Fruit fly (Drosophila melanogaster): ENCODE measurements around the gene MED14.

DNA sequence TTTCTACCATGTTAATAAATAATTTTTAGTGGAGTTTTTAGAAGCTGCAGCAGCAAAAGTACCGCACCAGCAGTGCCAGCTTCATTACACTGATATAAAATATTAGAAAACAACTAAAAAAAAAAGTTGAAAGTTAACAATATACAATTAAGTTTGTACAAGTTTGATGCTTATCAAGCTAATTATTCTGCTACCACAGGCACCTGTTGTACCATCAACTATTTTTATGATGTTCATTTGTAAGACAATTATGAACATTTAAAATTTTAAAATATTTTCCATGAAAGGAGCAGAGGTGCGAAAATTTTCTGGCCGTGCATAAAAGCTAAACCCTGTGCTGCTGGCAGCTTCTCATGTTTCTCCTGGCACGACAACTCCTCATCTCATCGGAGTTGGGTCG is 15.3 kb downstream of the MED14 start:
- TF ChIP-seq insv (optimal IDR thresholded peaks at IDR 0.05) (no peak), ttk (optimal IDR thresholded peaks at IDR 0.05) (no peak), Sin3A (optimal IDR thresholded peaks at IDR 0.05) (no peak), h (optimal IDR thresholded peaks at IDR 0.05) (no peak), psq (optimal IDR thresholded peaks at IDR 0.05) (no peak)
